Fruit fly (Drosophila melanogaster) whole organism, pupa: ENCODE results near the gene lush.

Experiments
- CG10348 ChIP-seq: fragments of 200-800 bp; sonication (Bioruptor generic); IDR thresholded peaks from 2 replicates; pipeline ENCODE4 v1.3.6; 2022; ENCODE audit warnings: missing biosample characterization, missing genetic modification characterization
- CG14655 ChIP-seq: fragments of 200-800 bp; sonication (Bioruptor generic); optimal IDR thresholded peaks from 3 replicates; lab custom pipeline; 2017; ENCODE audit warnings: mild to moderate bottlenecking, missing biosample characterization, missing genetic modification reagents, missing genetic modification characterization
- CG15710 ChIP-seq: fragments of 200-800 bp; sonication (Bioruptor generic); optimal IDR thresholded peaks from 2 replicates; lab custom pipeline; 2018; ENCODE audit warnings: missing biosample characterization, mild to moderate bottlenecking, missing genetic modification characterization, moderate library complexity
- CG32121 ChIP-seq: fragments of 200-800 bp; sonication (Bioruptor generic); IDR thresholded peaks from 2 replicates; pipeline ENCODE4 v1.3.6; 2022; ENCODE audit warnings: missing biosample characterization, missing genetic modification characterization
- CG4496 ChIP-seq: fragments of 200-800 bp; sonication (Bioruptor generic); IDR thresholded peaks from 3 replicates; pipeline ENCODE4 v1.3.6; 2022; ENCODE audit warnings: missing biosample characterization, missing genetic modification characterization
- CG8159 ChIP-seq: fragments of 200-800 bp; sonication (Bioruptor generic); optimal IDR thresholded peaks from 3 replicates; lab custom pipeline; 2018; ENCODE audit warnings: missing biosample characterization, mild to moderate bottlenecking, missing genetic modification characterization, moderate library complexity
- CG9948 ChIP-seq: fragments of 200-800 bp; sonication (Bioruptor generic); optimal IDR thresholded peaks from 2 replicates; lab custom pipeline; 2018; ENCODE audit warnings: missing biosample characterization, mild to moderate bottlenecking, missing genetic modification characterization, moderate library complexity
- D1 ChIP-seq: fragments of 200-800 bp; sonication (Bioruptor generic); optimal IDR thresholded peaks from 2 replicates; lab custom pipeline; 2018; ENCODE audit warnings: missing biosample characterization, mild to moderate bottlenecking, missing genetic modification characterization, moderate library complexity
- EcR ChIP-seq: fragments of 200-800 bp; sonication (Bioruptor generic); optimal IDR thresholded peaks from 3 replicates; lab custom pipeline; 2019; ENCODE audit warnings: missing biosample characterization, missing genetic modification characterization, mild to moderate bottlenecking, moderate library complexity, missing genetic modification reagents

dm6 chr3L:19562146-19562700 is 43.7 kb downstream of the lush start:
- TF ChIP-seq CG9948 (no peak), CG32121 (GFP tag; lab: Robert Waterston, UW) (no peak), CG10348 (GFP tag; lab: Robert Waterston, UW) (no peak), EcR (peak; percentile 82), D1 (tag; lab: Kevin White, UChicago) (no peak), CG4496 (GFP tag; lab: Robert Waterston, UW) (no peak), CG15710 (tag; lab: Kevin White, UChicago) (no peak), CG8159 (no peak), CG14655 (no peak)
